Fruit fly (Drosophila melanogaster) ovary, adult (tissue): ENCODE results near the gene ohgt.

ENCODE experiments used
- CG17801 ChIP-seq: fragments of 200-800 bp; optimal IDR thresholded peaks from 2 replicates; lab custom pipeline; 2019; ENCODE audit warnings: missing biosample characterization, mild to moderate bottlenecking, missing genetic modification characterization, moderate library complexity; ENCODE audit not compliant: partially characterized antibody

The ohgt gene

DNA sequence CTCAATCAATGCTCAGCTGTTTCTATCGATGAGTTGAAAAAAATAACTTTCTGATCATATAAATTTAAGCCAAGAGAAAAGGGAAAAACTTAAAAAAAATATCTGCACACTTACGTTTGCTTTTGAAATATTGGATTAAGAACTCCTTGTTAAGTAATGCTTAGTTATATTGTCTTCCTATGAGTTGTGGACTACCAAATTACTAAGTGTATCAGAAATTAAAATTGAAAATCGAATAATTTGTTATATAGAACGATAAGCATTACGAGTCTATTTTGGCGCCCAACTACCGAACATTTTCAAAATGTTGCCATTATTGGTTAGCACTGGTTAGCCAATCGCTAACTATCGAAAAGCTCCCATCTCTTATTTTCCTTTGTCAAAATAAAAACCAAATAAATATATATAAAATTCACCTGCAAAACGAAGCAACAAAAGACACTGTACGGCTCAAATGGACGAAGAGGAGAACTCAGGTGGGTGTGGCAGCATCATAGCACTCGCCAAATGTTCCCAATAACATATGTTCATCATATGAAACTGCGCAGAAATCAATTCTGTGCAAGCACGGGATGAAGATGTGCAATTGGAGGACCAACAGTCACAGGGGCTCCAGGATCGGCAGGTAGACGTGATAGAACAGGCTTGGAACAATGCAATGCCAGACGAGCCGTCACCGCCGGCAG lies at the start of gene ohgt:
ohgt (plus strand) TSS at position 358 of the 686 bp plus-strand sequence.
- TF ChIP-seq CG17801 (GFP tag; lab: Kevin White, UChicago) = peak; percentile 8

DNA sequence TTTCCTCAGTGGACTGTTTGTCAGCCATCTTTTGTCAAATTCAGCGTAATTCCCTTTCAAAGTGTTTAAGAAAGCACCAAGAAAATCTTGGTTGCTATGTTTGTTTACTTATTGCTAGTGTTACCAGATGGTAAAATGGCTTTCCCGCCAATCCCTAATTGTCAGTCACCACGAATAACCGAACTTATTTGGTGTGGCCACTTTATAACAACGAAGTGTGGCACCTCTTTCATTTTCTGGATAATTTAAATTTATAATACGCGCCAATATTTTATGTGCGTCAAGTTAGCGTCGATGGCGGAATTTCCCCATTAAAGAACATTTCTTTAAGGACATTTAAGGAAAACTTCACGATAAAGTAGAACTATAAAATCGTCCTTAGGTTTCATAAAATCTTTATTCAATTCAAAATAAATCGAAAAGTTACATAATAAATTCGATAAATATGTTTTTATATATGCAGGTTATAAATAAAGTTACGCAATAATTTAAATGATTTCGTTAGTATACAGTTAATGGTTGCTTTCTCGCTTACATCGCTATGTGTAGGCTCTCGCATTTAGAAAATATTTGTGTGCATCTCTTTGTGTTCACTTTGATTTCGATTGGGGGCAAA lies 47.7 kb upstream of the ohgt start, which contains the start of gene CG5359:
CG5359 (minus strand) TSS at position 103 of the 616 bp plus-strand sequence.
- TF ChIP-seq CG17801 (GFP tag; lab: Kevin White, UChicago) = no peak

DNA sequence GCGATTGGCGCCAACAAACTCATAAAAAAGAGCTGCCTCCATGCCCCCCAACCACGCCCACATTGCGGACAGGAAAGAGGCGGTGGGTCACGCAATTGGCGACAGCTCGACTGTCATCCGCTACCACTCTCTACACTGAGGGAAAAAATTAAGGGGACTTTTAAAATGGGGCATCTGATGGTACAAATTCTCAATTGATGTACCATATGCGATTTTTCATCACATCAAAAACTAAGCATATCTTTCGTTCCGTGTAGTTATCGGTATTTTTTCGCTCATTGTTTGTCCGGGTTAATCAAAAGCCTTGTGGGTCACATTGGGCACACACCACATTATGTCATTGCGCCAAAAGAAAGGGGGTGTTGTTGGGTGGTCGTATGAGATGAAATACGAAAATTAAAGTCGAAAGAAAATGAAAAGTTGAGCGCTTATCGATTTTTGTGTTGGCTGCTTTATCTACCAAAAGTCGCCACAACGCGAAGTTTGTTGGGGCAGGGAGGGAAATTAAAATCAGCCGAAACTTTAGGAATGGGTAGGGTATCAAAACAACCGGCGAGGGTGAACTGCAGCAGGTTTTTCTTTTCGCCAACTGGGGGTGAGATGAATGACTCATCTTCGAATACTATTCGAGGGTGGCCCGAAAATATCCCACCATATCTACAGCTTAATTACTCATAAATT lies 24.8 kb upstream of the ohgt start:
- no peak for TF ChIP-seq CG17801 (GFP tag; lab: Kevin White, UChicago)

dm6 chr3R:10025050-10025449 lies 23.9 kb upstream of the ohgt start, which contains the start of gene CG31407:
TSS of gene CG31407 (minus strand) at chr3R:10025150.
- no peak for TF ChIP-seq CG17801 (GFP tag; lab: Kevin White, UChicago)

- no peak for TF ChIP-seq CG17801 (GFP tag; lab: Kevin White, UChicago)
These were observed 20.6 kb upstream of the ohgt start for dm6 chr3R:10028378-10028777.

- no peak for TF ChIP-seq CG17801 (GFP tag; lab: Kevin White, UChicago)
These were observed 17.5 kb upstream of the ohgt start for dm6 chr3R:10031480-10031879.

DNA sequence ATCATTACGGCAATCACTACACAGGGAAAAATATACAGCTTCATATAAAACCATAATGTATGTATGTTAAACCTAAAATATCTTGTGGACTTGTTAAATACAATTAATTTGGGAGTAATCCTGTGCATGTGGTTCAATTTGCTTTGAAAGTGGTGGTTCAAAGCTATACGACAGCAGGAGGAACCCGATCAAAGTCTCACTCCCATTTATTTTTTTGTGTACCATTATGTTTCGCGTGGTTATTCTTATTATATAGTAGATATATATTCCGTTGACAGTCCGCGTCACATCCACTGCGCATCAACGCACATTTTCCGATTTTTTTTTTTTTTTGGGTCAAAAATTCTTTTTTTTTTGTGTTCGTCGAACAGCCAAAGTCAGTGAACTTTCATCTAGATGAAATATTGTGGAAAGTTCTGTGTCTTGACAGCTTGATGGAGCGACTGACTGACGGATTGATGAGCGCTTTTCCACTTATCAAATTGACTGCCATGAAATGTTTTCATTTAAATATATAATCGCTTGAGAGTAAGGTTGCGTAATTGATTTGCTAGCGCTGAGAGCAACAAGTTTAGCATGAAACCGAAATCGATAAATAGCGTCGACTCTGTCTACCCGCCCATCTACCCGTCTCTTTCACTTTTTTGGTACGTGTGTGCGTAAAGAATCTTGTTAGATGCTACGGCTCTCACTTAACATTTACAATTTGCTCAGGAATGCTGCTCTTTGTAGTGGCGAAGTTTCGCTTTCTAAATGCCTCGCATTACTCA lies 15.9 kb upstream of the ohgt start:
- no peak for TF ChIP-seq CG17801 (GFP tag; lab: Kevin White, UChicago)

DNA sequence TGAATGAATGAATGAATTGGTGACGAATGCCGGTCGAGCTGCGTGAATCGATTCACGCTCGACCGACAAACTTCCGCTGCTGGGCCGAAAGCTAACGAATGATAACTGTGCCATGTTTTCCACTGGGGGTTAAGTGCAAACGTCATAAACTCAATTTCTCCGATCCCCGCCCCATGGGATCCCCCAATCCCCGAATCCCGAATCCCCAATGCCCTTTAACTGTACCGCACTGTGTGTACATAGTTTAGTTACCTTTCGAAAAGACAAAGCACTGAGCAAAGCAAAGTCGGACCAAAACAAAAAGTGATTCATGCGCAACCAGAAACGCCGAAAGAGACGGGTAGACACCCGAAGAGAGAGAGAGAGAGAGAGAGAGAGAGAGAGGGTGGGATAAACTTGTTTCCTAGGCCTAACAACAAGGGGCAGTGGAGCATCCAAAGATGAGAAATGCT lies 14.0 kb upstream of the ohgt start:
- no peak for TF ChIP-seq CG17801 (GFP tag; lab: Kevin White, UChicago)

DNA sequence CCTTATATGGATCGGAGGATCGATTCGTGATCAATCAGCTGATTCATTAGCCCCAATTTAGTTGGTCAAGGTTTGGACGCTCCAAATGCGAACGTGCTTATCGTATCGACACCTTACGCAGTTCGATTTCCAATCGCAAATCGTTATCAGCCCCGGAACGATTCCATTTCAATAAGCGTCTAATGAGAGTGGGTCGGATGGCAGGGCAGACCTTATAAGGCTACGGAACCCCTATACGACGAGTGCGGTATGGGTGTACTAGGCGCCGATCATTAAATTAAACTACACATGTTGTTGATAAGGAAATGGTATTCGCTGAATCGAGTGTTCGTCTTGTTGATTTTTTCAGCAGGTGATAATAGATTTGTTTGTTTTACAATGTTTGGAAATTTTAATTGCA lies 13.2 kb upstream of the ohgt start:
- TF ChIP-seq CG17801 (GFP tag; lab: Kevin White, UChicago) = no peak

DNA sequence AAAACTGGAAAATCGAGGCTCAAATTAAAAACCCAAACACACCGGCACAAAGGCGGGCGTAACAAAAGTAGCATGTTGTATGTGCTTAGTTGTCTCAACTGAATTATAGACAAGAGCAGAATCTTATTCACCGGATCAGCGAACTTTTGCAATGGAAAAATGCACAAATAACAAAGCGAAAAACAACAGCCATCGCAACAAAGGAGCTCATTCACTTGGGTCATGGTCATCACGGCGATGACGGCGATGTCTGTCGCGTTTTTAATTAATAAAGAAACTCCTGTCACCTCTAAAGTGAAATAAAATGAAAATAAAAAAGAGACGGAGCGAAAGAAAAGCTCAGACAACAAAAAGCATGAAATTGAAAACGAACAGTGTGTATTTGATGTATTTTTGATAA lies 9.8 kb upstream of the ohgt start:
- TF ChIP-seq CG17801 (GFP tag; lab: Kevin White, UChicago) = no peak

dm6 chr3R:10040505-10040904 lies 8.5 kb upstream of the ohgt start:
- no peak for TF ChIP-seq CG17801 (GFP tag; lab: Kevin White, UChicago)

- TF ChIP-seq CG17801 (GFP tag; lab: Kevin White, UChicago) = no peak
These were observed 6.9 kb upstream of the ohgt start for dm6 chr3R:10042024-10042663.

- peak; percentile 87 for TF ChIP-seq CG17801 (GFP tag; lab: Kevin White, UChicago)
These were observed 6.2 kb upstream of the ohgt start, which contains the start of the genes Mical and CG3909 for dm6 chr3R:10042664-10043372. TSS of gene Mical (minus strand) at chr3R:10042895. TSS of gene CG3909 (plus strand) at chr3R:10043270.

- TF ChIP-seq CG17801 (GFP tag; lab: Kevin White, UChicago) = peak; percentile 40
These were observed 3.7 kb upstream of the ohgt start, which contains the start of the genes CG11722 and mtTFB2 for dm6 chr3R:10045343-10045742. TSS of gene CG11722 (minus strand) at chr3R:10045542. TSS of gene mtTFB2 (plus strand) at chr3R:10045574.
